Fruit fly (Drosophila melanogaster) whole organism, embryonic: Measurements from ENCODE around the gene CG15406.

ENCODE experiments used
- CG12299 ChIP-seq: fragments of 200-800 bp; sonication (Bioruptor generic); optimal IDR thresholded peaks from 2 replicates; lab custom pipeline; 2018; ENCODE audit warnings: missing biosample characterization, mild to moderate bottlenecking, missing genetic modification characterization
- CG13123 ChIP-seq: fragments of 200-800 bp; sonication (Bioruptor generic); optimal IDR thresholded peaks from 2 replicates; lab custom pipeline; 2016; ENCODE audit warnings: missing biosample characterization, missing genetic modification characterization
- CG13287 ChIP-seq: fragments of 200-800 bp; sonication (Bioruptor generic); IDR thresholded peaks from 2 replicates; pipeline ENCODE4 v1.3.6; 2022; ENCODE audit warnings: missing biosample characterization, missing genetic modification characterization; ENCODE audit not compliant: partially characterized antibody
- CG14860 ChIP-seq: fragments of 200-800 bp; sonication (Bioruptor generic); IDR thresholded peaks from 3 replicates; pipeline ENCODE4 v1.3.6; 2022; ENCODE audit warnings: missing biosample characterization, missing genetic modification characterization; ENCODE audit not compliant: partially characterized antibody
- CG14965 ChIP-seq: fragments of 200-800 bp; sonication (Bioruptor generic); optimal IDR thresholded peaks from 2 replicates; lab custom pipeline; 2016; ENCODE audit warnings: missing biosample characterization, missing genetic modification characterization, borderline replicate concordance
- CG17361 ChIP-seq: fragments of 200-800 bp; sonication (Bioruptor generic); IDR thresholded peaks from 3 replicates; pipeline ENCODE4 v1.3.6; 2022; ENCODE audit warnings: missing biosample characterization, missing genetic modification characterization
- CG17612 ChIP-seq: fragments of 200-800 bp; sonication (Bioruptor generic); IDR thresholded peaks from 2 replicates; pipeline ENCODE4 v1.3.6; 2022; ENCODE audit warnings: missing biosample characterization, missing genetic modification characterization
- CG17912 ChIP-seq: fragments of 200-800 bp; sonication (Bioruptor generic); optimal IDR thresholded peaks from 2 replicates; lab custom pipeline; 2018; ENCODE audit warnings: missing biosample characterization, mild to moderate bottlenecking, missing genetic modification characterization
- CG18476 ChIP-seq: fragments of 200-800 bp; sonication (Bioruptor generic); optimal IDR thresholded peaks from 2 replicates; lab custom pipeline; 2016; ENCODE audit warnings: missing biosample characterization, mild to moderate bottlenecking, missing genetic modification characterization
- CG2129 ChIP-seq: fragments of 200-800 bp; sonication (Bioruptor generic); IDR thresholded peaks from 2 replicates; pipeline ENCODE4 v1.3.6; 2022; ENCODE audit warnings: missing biosample characterization, missing genetic modification characterization; ENCODE audit not compliant: partially characterized antibody
- CG31224 ChIP-seq: fragments of 200-800 bp; sonication (Bioruptor generic); IDR thresholded peaks from 2 replicates; pipeline ENCODE4 v1.3.6; 2022; ENCODE audit warnings: missing biosample characterization, missing genetic modification characterization
- CG3281 ChIP-seq: fragments of 200-800 bp; sonication (Bioruptor generic); optimal IDR thresholded peaks from 3 replicates; lab custom pipeline; 2017; ENCODE audit warnings: missing biosample characterization, mild to moderate bottlenecking, missing genetic modification characterization
- CG33557 ChIP-seq: fragments of 200-800 bp; sonication (Bioruptor generic); optimal IDR thresholded peaks from 2 replicates; lab custom pipeline; 2019; ENCODE audit warnings: missing biosample characterization, mild to moderate bottlenecking, missing genetic modification characterization, moderate library complexity
- CG42726 ChIP-seq: fragments of 200-800 bp; sonication (Bioruptor generic); IDR thresholded peaks from 2 replicates; pipeline ENCODE4 v1.3.6; 2022; ENCODE audit warnings: missing biosample characterization, missing genetic modification characterization; ENCODE audit not compliant: partially characterized antibody
- CG6765 ChIP-seq: fragments of 200-800 bp; sonication (Bioruptor generic); optimal IDR thresholded peaks from 3 replicates; lab custom pipeline; 2017; ENCODE audit warnings: missing biosample characterization, mild to moderate bottlenecking, missing genetic modification characterization
- CG7963 ChIP-seq: fragments of 200-800 bp; sonication (Bioruptor generic); IDR thresholded peaks from 3 replicates; pipeline ENCODE4 v1.3.6; 2022; ENCODE audit warnings: missing biosample characterization, missing genetic modification characterization; ENCODE audit not compliant: partially characterized antibody
- CoRest ChIP-seq: fragments of 200-800 bp; sonication (Bioruptor generic); optimal IDR thresholded peaks from 3 replicates; lab custom pipeline; 2018; ENCODE audit warnings: missing biosample characterization, mild to moderate bottlenecking, missing genetic modification characterization, moderate library complexity
- D19B ChIP-seq: fragments of 200-800 bp; sonication (Bioruptor generic); optimal IDR thresholded peaks from 2 replicates; lab custom pipeline; 2017; ENCODE audit warnings: missing biosample characterization, mild to moderate bottlenecking, missing genetic modification characterization
- Dip2 ChIP-seq: fragments of 200-800 bp; sonication (Bioruptor generic); IDR thresholded peaks from 2 replicates; pipeline ENCODE4 v1.3.6; 2022; ENCODE audit warnings: missing biosample characterization, missing genetic modification characterization
- Hmr ChIP-seq: fragments of 200-800 bp; sonication (Bioruptor generic); optimal IDR thresholded peaks from 3 replicates; lab custom pipeline; 2017; ENCODE audit warnings: mild to moderate bottlenecking, missing biosample characterization, missing genetic modification reagents, missing genetic modification characterization
- Hr78 ChIP-seq, 2 experiments: fragments of 200-800 bp in 1 of 2; fragments of >200 bp in 1 of 2; sonication (Bioruptor generic) in 1 of 2; optimal IDR thresholded peaks; 2 replicates each; lab custom pipeline; 2017 to 2019; ENCODE audit warnings: missing biosample characterization in 2 of 2, missing genetic modification characterization in 2 of 2, mild to moderate bottlenecking in 1 of 2, moderate library complexity in 1 of 2
- Lim3 ChIP-seq: fragments of 200-800 bp; sonication (Bioruptor generic); IDR thresholded peaks from 2 replicates; pipeline ENCODE4 v1.3.6; 2022; ENCODE audit warnings: missing biosample characterization, missing genetic modification characterization
- MBD-R2 ChIP-seq: fragments of 200-800 bp; sonication (Bioruptor generic); IDR thresholded peaks from 2 replicates; pipeline ENCODE4 v1.3.6; 2022; ENCODE audit warnings: missing biosample characterization, missing genetic modification characterization
- Meics ChIP-seq: fragments of 200-800 bp; sonication (Bioruptor generic); optimal IDR thresholded peaks from 2 replicates; lab custom pipeline; 2017; ENCODE audit warnings: missing biosample characterization, mild to moderate bottlenecking, missing genetic modification characterization
- NC2α ChIP-seq: fragments of 200-800 bp; sonication (Bioruptor generic); optimal IDR thresholded peaks from 2 replicates; lab custom pipeline; 2016; ENCODE audit warnings: missing biosample characterization, missing genetic modification characterization
- Neu2 ChIP-seq: fragments of 200-800 bp; sonication (Bioruptor generic); optimal IDR thresholded peaks from 3 replicates; lab custom pipeline; 2016; ENCODE audit warnings: missing biosample characterization, missing genetic modification characterization, borderline replicate concordance
- Nf-YB ChIP-seq: fragments of 200-800 bp; sonication (Bioruptor generic); optimal IDR thresholded peaks from 3 replicates; lab custom pipeline; 2019; ENCODE audit warnings: missing biosample characterization, mild to moderate bottlenecking, missing genetic modification characterization, moderate library complexity
- Nf-YC ChIP-seq: fragments of 200-800 bp; optimal IDR thresholded peaks from 3 replicates; lab custom pipeline; 2019; ENCODE audit warnings: missing biosample characterization, mild to moderate bottlenecking, missing genetic modification characterization, moderate library complexity
- Rfx ChIP-seq: fragments of 200-800 bp; sonication (Bioruptor generic); IDR thresholded peaks from 2 replicates; pipeline ENCODE4 v1.3.6; 2022; ENCODE audit warnings: missing biosample characterization, missing genetic modification characterization
- amos ChIP-seq: fragments of 200-800 bp; sonication (Bioruptor generic); IDR thresholded peaks from 2 replicates; pipeline ENCODE4 v1.3.6; 2022; ENCODE audit warnings: missing biosample characterization, missing genetic modification characterization; ENCODE audit not compliant: partially characterized antibody
- bbx ChIP-seq: fragments of 200-800 bp; sonication (Bioruptor generic); IDR thresholded peaks from 2 replicates; pipeline ENCODE4 v1.3.6; 2022; ENCODE audit warnings: missing biosample characterization, missing genetic modification characterization; ENCODE audit not compliant: partially characterized antibody
- da ChIP-seq: fragments of 200-800 bp; sonication (Bioruptor generic); optimal IDR thresholded peaks from 2 replicates; lab custom pipeline; 2016; ENCODE audit warnings: missing biosample characterization, missing genetic modification characterization
- disco-r ChIP-seq: fragments of 200-800 bp; sonication (Bioruptor generic); optimal IDR thresholded peaks from 2 replicates; lab custom pipeline; 2016; ENCODE audit warnings: missing biosample characterization, missing genetic modification characterization
- ems ChIP-seq: fragments of 200-800 bp; sonication (Bioruptor generic); optimal IDR thresholded peaks from 3 replicates; lab custom pipeline; 2016; ENCODE audit warnings: missing biosample characterization, missing genetic modification characterization
- ewg ChIP-seq: fragments of 200-800 bp; sonication (Bioruptor generic); optimal IDR thresholded peaks from 3 replicates; lab custom pipeline; 2017; ENCODE audit warnings: mild to moderate bottlenecking, missing biosample characterization, missing genetic modification reagents, missing genetic modification characterization
- fd3F ChIP-seq: fragments of 200-800 bp; sonication (Bioruptor generic); optimal IDR thresholded peaks from 2 replicates; lab custom pipeline; 2018; ENCODE audit warnings: missing biosample characterization, mild to moderate bottlenecking, missing genetic modification characterization, moderate library complexity
- fu2 ChIP-seq: fragments of 200-800 bp; sonication (Bioruptor generic); optimal IDR thresholded peaks from 2 replicates; lab custom pipeline; 2016; ENCODE audit warnings: missing biosample characterization, missing genetic modification characterization
- knrl ChIP-seq: fragments of 200-800 bp; sonication (Bioruptor generic); IDR thresholded peaks from 3 replicates; pipeline ENCODE4 v1.3.6; 2022; ENCODE audit warnings: missing biosample characterization, missing genetic modification characterization; ENCODE audit not compliant: partially characterized antibody
- mam ChIP-seq: fragments of 200-800 bp; sonication (Bioruptor generic); optimal IDR thresholded peaks from 3 replicates; lab custom pipeline; 2016; ENCODE audit warnings: missing biosample characterization, missing genetic modification characterization
- nau ChIP-seq: fragments of 200-800 bp; sonication (Bioruptor generic); optimal IDR thresholded peaks from 3 replicates; lab custom pipeline; 2017; ENCODE audit warnings: missing biosample characterization, mild to moderate bottlenecking, missing genetic modification characterization, missing genetic modification reagents
- peb ChIP-seq: fragments of 200-800 bp; sonication (Bioruptor generic); IDR thresholded peaks from 2 replicates; pipeline ENCODE4 v1.3.6; 2022; ENCODE audit warnings: missing biosample characterization, missing genetic modification characterization
- phol ChIP-seq: fragments of 200-800 bp; sonication (Bioruptor generic); optimal IDR thresholded peaks from 3 replicates; lab custom pipeline; 2018; ENCODE audit warnings: missing biosample characterization, mild to moderate bottlenecking, missing genetic modification characterization, moderate library complexity
- psq ChIP-seq: fragments of 200-800 bp; sonication (Bioruptor generic); optimal IDR thresholded peaks from 2 replicates; lab custom pipeline; 2017; ENCODE audit warnings: missing biosample characterization, missing genetic modification characterization
- sens ChIP-seq: fragments of 200-800 bp; sonication (Bioruptor generic); peaks from one replicate; lab custom pipeline; 2016; ENCODE audit warnings: missing biosample characterization, missing genetic modification characterization
- tgo ChIP-seq: fragments of 200-800 bp; sonication (Bioruptor generic); IDR thresholded peaks from 3 replicates; pipeline ENCODE4 v1.3.6; 2022; ENCODE audit warnings: missing biosample characterization, missing genetic modification characterization
- trem ChIP-seq: fragments of 200-800 bp; optimal IDR thresholded peaks from 3 replicates; lab custom pipeline; 2019; ENCODE audit warnings: missing biosample characterization, mild to moderate bottlenecking, missing genetic modification characterization, moderate library complexity
- unc-4 ChIP-seq: fragments of 200-800 bp; sonication (Bioruptor generic); IDR thresholded peaks from 2 replicates; pipeline ENCODE4 v1.3.6; 2022; ENCODE audit warnings: missing biosample characterization, missing genetic modification characterization; ENCODE audit not compliant: partially characterized antibody
- wdn ChIP-seq: fragments of 200-800 bp; sonication (Bioruptor generic); IDR thresholded peaks from 2 replicates; pipeline ENCODE4 v1.3.6; 2022; ENCODE audit warnings: missing biosample characterization, missing genetic modification characterization

The CG15406 gene

DNA sequence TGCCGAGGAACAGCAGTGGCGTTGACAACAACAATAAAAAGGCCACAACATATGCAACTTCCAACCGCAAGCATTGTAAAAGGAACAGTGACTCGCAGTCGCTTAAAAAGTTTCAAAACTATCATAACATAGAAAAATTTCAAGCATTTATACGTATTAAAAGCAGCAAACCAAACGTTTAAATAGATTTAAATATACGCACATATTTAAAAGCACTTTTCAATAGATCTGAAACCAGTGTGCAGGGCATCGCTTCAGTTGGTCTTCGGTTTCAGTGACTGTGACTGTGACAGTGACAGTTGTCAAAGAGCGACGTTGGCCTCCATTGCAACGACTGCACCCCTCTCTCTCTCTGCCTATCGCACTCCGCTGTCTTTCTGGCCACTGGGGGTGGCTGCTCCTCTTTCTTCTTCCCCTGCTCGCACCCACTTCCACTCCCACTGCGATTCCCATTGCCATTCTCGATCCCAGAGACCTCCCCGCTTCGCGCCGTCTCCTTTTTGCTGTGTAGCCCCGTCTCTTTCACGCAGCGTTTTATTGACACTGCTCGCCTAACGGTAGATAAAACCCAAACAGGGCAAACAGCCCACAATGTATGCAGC lies 39.2 kb downstream of the CG15406 start (continued):
- TF ChIP-seq amos (GFP tag; lab: Robert Waterston, UW) (no peak), CG14860 (GFP tag; lab: Robert Waterston, UW) (peak; percentile 60; the same call in 2 of the 3 replicates), CG13123 (GFP tag; lab: Kevin White, UChicago) (no peak), tgo (GFP tag; lab: Robert Waterston, UW) (peak; percentile 84), phol (tag; lab: Kevin White, UChicago) (peak; percentile 89), trem (tag; lab: Kevin White, UChicago) (peak; percentile 71), Meics (GFP tag; lab: Kevin White, UChicago) (peak; percentile 50), fd3F (no peak), CG31224 (0 out of 2 replicates have a peak, but pooled peaks have one; percentile 13), unc-4 (GFP tag; lab: Robert Waterston, UW) (no peak), CG6765 (GFP tag; lab: Kevin White, UChicago) (no peak), CoRest (tag; lab: Kevin White, UChicago) (peak; percentile 59), CG18476 (peak; percentile 51), CG14965 (GFP tag; lab: Kevin White, UChicago) (no peak), disco-r (GFP tag; lab: Kevin White, UChicago) (no peak), da (no peak), ewg (GFP tag; lab: Kevin White, UChicago) (peak; percentile 84), CG7963 (GFP tag; lab: Robert Waterston, UW) (peak; percentile 63; the same call in 1 of the 3 replicates), Rfx (GFP tag; lab: Robert Waterston, UW) (peak; percentile 49; the same call in 1 of the 2 replicates), CG13287 (GFP tag; lab: Robert Waterston, UW) (no peak), Hr78 (GFP tag; optimal IDR thresholded peaks at IDR 0.05; lab: Kevin White, UChicago) (no peak), ems (GFP tag; lab: Kevin White, UChicago) (peak; percentile 71), CG12299 (tag; lab: Kevin White, UChicago) (peak; percentile 14), D19B (GFP tag; lab: Kevin White, UChicago) (no peak), CG2129 (GFP tag; lab: Robert Waterston, UW) (no peak), knrl (peak; percentile 49; the same call in 1 of the 3 replicates), fu2 (peak; percentile 12), mam (peak; percentile 38), psq (GFP tag; lab: Kevin White, UChicago) (no peak), peb (GFP tag; lab: Robert Waterston, UW) (peak; percentile 89), CG3281 (GFP tag; lab: Kevin White, UChicago) (peak; percentile 20), Lim3 (peak; percentile 71), Nf-YB (GFP tag; lab: Kevin White, UChicago) (peak; percentile 19), CG33557 (no peak), nau (peak; percentile 83), CG17912 (GFP tag; lab: Kevin White, UChicago) (no peak), Neu2 (GFP tag; lab: Kevin White, UChicago) (no peak), sens (peak; percentile 97), CG17612 (GFP tag; lab: Robert Waterston, UW) (no peak), CG17361 (GFP tag; lab: Robert Waterston, UW) (peak; percentile 83), bbx (GFP tag; lab: Robert Waterston, UW) (0 out of 2 replicates have a peak, but pooled peaks have one; percentile 32), Nf-YC (tag; lab: Kevin White, UChicago) (no peak), NC2α (GFP tag; lab: Kevin White, UChicago) (no peak), Hmr (peak; percentile 41), wdn (GFP tag; lab: Robert Waterston, UW) (peak; percentile 47; the same call in 1 of the 2 replicates), Dip2 (GFP tag; lab: Robert Waterston, UW) (no peak), CG42726 (no peak), MBD-R2 (no peak)
